Fruit fly (Drosophila melanogaster) whole organism, embryonic: Measurements from ENCODE around the gene CG14229.
A peak's percentile ranks its signal among the peaks of the same experiment; 100 is the strongest.

Experiments
- Blimp-1 ChIP-seq: fragments of 200-800 bp; sonication (Bioruptor generic); optimal IDR thresholded peaks from 3 replicates; lab custom pipeline; 2018; ENCODE audit warnings: missing biosample characterization, missing genetic modification characterization, mild to moderate bottlenecking, moderate library complexity, missing genetic modification reagents
- C15 ChIP-seq: fragments of 200-800 bp; sonication (Bioruptor generic); IDR thresholded peaks from 3 replicates; pipeline ENCODE4 v1.3.6; 2022; ENCODE audit warnings: missing biosample characterization, missing genetic modification characterization
- CG10267 ChIP-seq: fragments of 200-800 bp; sonication (Bioruptor generic); optimal IDR thresholded peaks from 2 replicates; lab custom pipeline; 2018; ENCODE audit warnings: missing biosample characterization, mild to moderate bottlenecking, missing genetic modification characterization, moderate library complexity
- CG10979 ChIP-seq: fragments of 200-800 bp; sonication (Bioruptor generic); optimal IDR thresholded peaks from 2 replicates; lab custom pipeline; 2018; ENCODE audit warnings: missing biosample characterization, mild to moderate bottlenecking, missing genetic modification characterization, moderate library complexity
- CG12155 ChIP-seq: fragments of 200-800 bp; sonication (Bioruptor generic); optimal IDR thresholded peaks from 3 replicates; lab custom pipeline; 2016; ENCODE audit warnings: missing biosample characterization, missing genetic modification characterization
- CG14710 ChIP-seq: fragments of 200-800 bp; sonication (Bioruptor generic); optimal IDR thresholded peaks from 3 replicates; lab custom pipeline; 2019; ENCODE audit warnings: missing biosample characterization, mild to moderate bottlenecking, missing genetic modification characterization, moderate library complexity
- CG1647 ChIP-seq: fragments of 200-800 bp; sonication (Bioruptor generic); optimal IDR thresholded peaks from 3 replicates; lab custom pipeline; 2016; ENCODE audit warnings: missing biosample characterization, missing genetic modification characterization
- CG16813 ChIP-seq: fragments of 200-800 bp; sonication (Bioruptor generic); IDR thresholded peaks from 3 replicates; pipeline ENCODE4 v1.3.6; 2022; ENCODE audit warnings: missing biosample characterization, missing genetic modification characterization; ENCODE audit not compliant: partially characterized antibody
- CG2116 ChIP-seq: fragments of 200-800 bp; sonication (Bioruptor generic); optimal IDR thresholded peaks from 3 replicates; lab custom pipeline; 2018; ENCODE audit warnings: missing biosample characterization, mild to moderate bottlenecking, missing genetic modification characterization
- CG32767 ChIP-seq: fragments of 200-800 bp; sonication (Bioruptor generic); IDR thresholded peaks from 2 replicates; pipeline ENCODE4 v1.3.6; 2022; ENCODE audit warnings: missing biosample characterization, missing genetic modification characterization
- CG4707 ChIP-seq: fragments of 200-800 bp; sonication (Bioruptor generic); optimal IDR thresholded peaks from 2 replicates; lab custom pipeline; 2018; ENCODE audit warnings: missing biosample characterization, mild to moderate bottlenecking, missing genetic modification characterization, moderate library complexity
- CG5245 ChIP-seq: fragments of 200-800 bp; sonication (Bioruptor generic); optimal IDR thresholded peaks from 3 replicates; lab custom pipeline; 2016; ENCODE audit warnings: missing biosample characterization, missing genetic modification characterization
- CG6254 ChIP-seq: fragments of 200-800 bp; sonication (Bioruptor generic); optimal IDR thresholded peaks from 3 replicates; lab custom pipeline; 2017; ENCODE audit warnings: mild to moderate bottlenecking, missing biosample characterization, missing genetic modification reagents, missing genetic modification characterization
- CG6791 ChIP-seq: fragments of 200-800 bp; sonication (Bioruptor generic); IDR thresholded peaks from 3 replicates; pipeline ENCODE4 v1.3.6; 2022; ENCODE audit warnings: missing biosample characterization, missing genetic modification characterization; ENCODE audit not compliant: partially characterized antibody
- CG7963 ChIP-seq: fragments of 200-800 bp; sonication (Bioruptor generic); IDR thresholded peaks from 3 replicates; pipeline ENCODE4 v1.3.6; 2022; ENCODE audit warnings: missing biosample characterization, missing genetic modification characterization; ENCODE audit not compliant: partially characterized antibody
- CG8290 ChIP-seq, 3 experiments: fragments of 200-800 bp; sonication (Bioruptor generic); optimal IDR thresholded peaks; 2 replicates each; lab custom pipeline; 2016 to 2019; ENCODE audit warnings: missing biosample characterization in 3 of 3, missing genetic modification characterization in 3 of 3, mild to moderate bottlenecking in 2 of 3, moderate library complexity in 1 of 3
- CG9797 ChIP-seq: fragments of 200-800 bp; sonication (Bioruptor generic); optimal IDR thresholded peaks from 3 replicates; lab custom pipeline; 2018; ENCODE audit warnings: missing biosample characterization, mild to moderate bottlenecking, missing genetic modification characterization
- Dref ChIP-seq: fragments of 200-800 bp; sonication (Bioruptor generic); IDR thresholded peaks from 2 replicates; pipeline ENCODE4 v1.3.6; 2022; ENCODE audit warnings: missing biosample characterization, missing genetic modification characterization
- E2f2 ChIP-seq: fragments of 200-800 bp; sonication (Bioruptor generic); IDR thresholded peaks from 2 replicates; pipeline ENCODE4 v1.3.6; 2022; ENCODE audit warnings: missing biosample characterization, missing genetic modification characterization
- HLH4C ChIP-seq: fragments of 200-800 bp; sonication (Bioruptor generic); IDR thresholded peaks from 3 replicates; pipeline ENCODE4 v1.3.6; 2022; ENCODE audit warnings: missing biosample characterization, missing genetic modification characterization; ENCODE audit not compliant: partially characterized antibody
- Hr51 ChIP-seq, 2 experiments: fragments of 200-800 bp; sonication (Bioruptor generic); optimal IDR thresholded peaks; 2 replicates in 1 of 2; 3 replicates in 1 of 2; lab custom pipeline; 2016 to 2018; ENCODE audit warnings: missing biosample characterization in 2 of 2, missing genetic modification characterization in 2 of 2, mild to moderate bottlenecking in 1 of 2, moderate library complexity in 1 of 2
- Lhr ChIP-seq: fragments of 200-800 bp; sonication (Bioruptor generic); optimal IDR thresholded peaks from 3 replicates; lab custom pipeline; 2017; ENCODE audit warnings: mild to moderate bottlenecking, missing biosample characterization, missing genetic modification reagents, missing genetic modification characterization
- MESR4 ChIP-seq: fragments of 200-800 bp; sonication (Bioruptor generic); optimal IDR thresholded peaks from 2 replicates; lab custom pipeline; 2018; ENCODE audit warnings: missing biosample characterization, mild to moderate bottlenecking, missing genetic modification characterization, moderate library complexity
- Myb ChIP-seq: fragments of 200-800 bp; sonication (Bioruptor generic); optimal IDR thresholded peaks from 2 replicates; lab custom pipeline; 2016; ENCODE audit warnings: missing biosample characterization, missing genetic modification characterization
- Scr ChIP-seq: fragments of 200-800 bp; sonication (Bioruptor generic); IDR thresholded peaks from 2 replicates; pipeline ENCODE4 v1.3.6; 2022; ENCODE audit warnings: missing biosample characterization, missing genetic modification characterization; ENCODE audit not compliant: partially characterized antibody
- Sry-β ChIP-seq: fragments of 200-800 bp; sonication (Bioruptor generic); optimal IDR thresholded peaks from 2 replicates; lab custom pipeline; 2018; ENCODE audit warnings: missing biosample characterization, mild to moderate bottlenecking, missing genetic modification characterization, moderate library complexity
- Sry-δ ChIP-seq: fragments of 200-800 bp; sonication (Bioruptor generic); optimal IDR thresholded peaks from 2 replicates; lab custom pipeline; 2016; ENCODE audit warnings: missing biosample characterization, missing genetic modification characterization
- TFAM ChIP-seq: fragments of 200-800 bp; sonication (Bioruptor generic); optimal IDR thresholded peaks from 2 replicates; lab custom pipeline; 2017; ENCODE audit warnings: missing biosample characterization, missing genetic modification characterization, inconsistent platforms
- YL-1 ChIP-seq: fragments of 200-800 bp; sonication (Bioruptor generic); optimal IDR thresholded peaks from 3 replicates; lab custom pipeline; 2017; ENCODE audit warnings: missing biosample characterization, mild to moderate bottlenecking, missing genetic modification characterization
- ato ChIP-seq: fragments of 200-800 bp; sonication (Bioruptor generic); IDR thresholded peaks from 2 replicates; pipeline ENCODE4 v1.3.6; 2022; ENCODE audit warnings: missing biosample characterization, missing genetic modification characterization; ENCODE audit not compliant: partially characterized antibody
- cas ChIP-seq: fragments of 200-800 bp; sonication (Bioruptor generic); IDR thresholded peaks from 2 replicates; pipeline ENCODE4 v1.3.6; 2022; ENCODE audit warnings: missing biosample characterization, missing genetic modification characterization
- chinmo ChIP-seq: fragments of 200-800 bp; sonication (Bioruptor generic); IDR thresholded peaks from 4 replicates; pipeline ENCODE4 v1.3.6; 2022; ENCODE audit warnings: missing biosample characterization, missing genetic modification characterization; ENCODE audit not compliant: partially characterized antibody
- crc ChIP-seq: fragments of 200-800 bp; sonication (Bioruptor generic); optimal IDR thresholded peaks from 2 replicates; lab custom pipeline; 2016; ENCODE audit warnings: missing biosample characterization, missing genetic modification characterization
- croc ChIP-seq: fragments of 200-800 bp; sonication (Bioruptor generic); conservative IDR thresholded peaks from 3 replicates; pipeline ENCODE4 v1.3.6; 2022; ENCODE audit warnings: missing biosample characterization, missing genetic modification characterization
- crol ChIP-seq: fragments of 200-800 bp; sonication (Bioruptor generic); IDR thresholded peaks from 2 replicates; pipeline ENCODE4 v1.3.6; 2022; ENCODE audit warnings: missing biosample characterization, missing genetic modification characterization
- gro ChIP-seq: fragments of 200-800 bp; sonication (Bioruptor generic); optimal IDR thresholded peaks from 2 replicates; lab custom pipeline; 2016; ENCODE audit warnings: missing biosample characterization, missing genetic modification characterization
- jigr1 ChIP-seq: fragments of 200-800 bp; sonication (Bioruptor generic); IDR thresholded peaks from 3 replicates; pipeline ENCODE4 v1.3.6; 2022; ENCODE audit warnings: missing biosample characterization, missing genetic modification characterization
- lmd ChIP-seq: fragments of 200-800 bp; sonication (Bioruptor generic); IDR thresholded peaks from 2 replicates; pipeline ENCODE4 v1.3.6; 2022; ENCODE audit warnings: missing biosample characterization, missing genetic modification characterization
- mld ChIP-seq: fragments of 200-800 bp; sonication (Bioruptor generic); IDR thresholded peaks from 3 replicates; pipeline ENCODE4 v1.3.6; 2022; ENCODE audit warnings: missing biosample characterization, missing genetic modification characterization; ENCODE audit not compliant: partially characterized antibody
- nerfin-1 ChIP-seq: fragments of 200-800 bp; sonication (Bioruptor generic); optimal IDR thresholded peaks from 3 replicates; lab custom pipeline; 2019; ENCODE audit warnings: missing biosample characterization, mild to moderate bottlenecking, missing genetic modification characterization, moderate library complexity
- prd ChIP-seq, 3 experiments: fragments of >200 bp in 2 of 3; fragments of 200-800 bp in 1 of 3; sonication (Bioruptor generic) in 1 of 3; optimal IDR thresholded peaks in 2 of 3; IDR thresholded peaks in 1 of 3; 2 replicates in 2 of 3; 3 replicates in 1 of 3; pipeline versions ENCODE4 v1.3.6 to Lab custom; 2017 to 2022; ENCODE audit warnings: missing biosample characterization in 1 of 3, missing genetic modification characterization in 1 of 3
- pzg ChIP-seq: fragments of 200-800 bp; sonication (Bioruptor generic); optimal IDR thresholded peaks from 3 replicates; lab custom pipeline; 2018; ENCODE audit warnings: missing biosample characterization, mild to moderate bottlenecking, missing genetic modification characterization, moderate library complexity
- sr ChIP-seq: fragments of 200-800 bp; sonication (Bioruptor generic); IDR thresholded peaks from 3 replicates; pipeline ENCODE4 v1.3.6; 2022; ENCODE audit warnings: missing biosample characterization, missing genetic modification characterization
- tll ChIP-seq, 2 experiments: fragments of 200-800 bp in 1 of 2; fragments of >200 bp in 1 of 2; sonication (Bioruptor generic) in 1 of 2; optimal IDR thresholded peaks; 2 replicates each; lab custom pipeline; 2017 to 2019; ENCODE audit warnings: missing biosample characterization in 2 of 2, missing genetic modification characterization in 2 of 2, mild to moderate bottlenecking in 1 of 2, moderate library complexity in 1 of 2
- trem ChIP-seq: fragments of 200-800 bp; optimal IDR thresholded peaks from 3 replicates; lab custom pipeline; 2019; ENCODE audit warnings: missing biosample characterization, mild to moderate bottlenecking, missing genetic modification characterization, moderate library complexity

Gene CG14229

dm6 chrX:19730844-19731243, 35.8 kb upstream of the CG14229 start, which contains the start of gene AP-1-2beta (continued):
- TF ChIP-seq trem (tag; lab: Kevin White, UChicago) (peak; percentile 43), Sry-β (GFP tag; lab: Kevin White, UChicago) (no peak), CG2116 (GFP tag; lab: Kevin White, UChicago) (peak; percentile 64), CG16813 (peak; percentile 45; the same call in 2 of the 3 replicates), Myb (GFP tag; lab: Kevin White, UChicago) (peak; percentile 76), prd (optimal IDR thresholded peaks at IDR 0.05; lab: Kevin White, UChicago) (no peak), prd (GFP tag; IDR thresholded peaks at IDR 0.05; lab: Robert Waterston, UW) (no peak), HLH4C (GFP tag; lab: Robert Waterston, UW) (peak; percentile 71), Blimp-1 (no peak), gro (no peak), mld (GFP tag; lab: Robert Waterston, UW) (peak; percentile 54; the same call in 1 of the 3 replicates), Lhr (GFP tag; lab: Kevin White, UChicago) (peak; percentile 11), tll (GFP tag; optimal IDR thresholded peaks at IDR 0.05; lab: Kevin White, UChicago) (no peak), CG7963 (GFP tag; lab: Robert Waterston, UW) (0 out of 3 replicates have a peak, but pooled peaks have one; percentile 30), MESR4 (peak; percentile 89), YL-1 (GFP tag; lab: Kevin White, UChicago) (peak; percentile 70), Sry-δ (GFP tag; lab: Kevin White, UChicago) (peak; percentile 52), CG4707 (GFP tag; lab: Kevin White, UChicago) (no peak), CG9797 (GFP tag; lab: Kevin White, UChicago) (peak; percentile 75), CG10267 (peak; percentile 9), TFAM (GFP tag; lab: Kevin White, UChicago) (no peak), CG1647 (no peak), ato (GFP tag; lab: Robert Waterston, UW) (0 out of 2 replicates have a peak, but pooled peaks have one; percentile 47), CG6254 (no peak), pzg (GFP tag; lab: Kevin White, UChicago) (peak; percentile 55), CG8290 (GFP tag; optimal IDR thresholded peaks at IDR 0.05; lab: Kevin White, UChicago) (peak; percentile 20), CG8290 (tag; optimal IDR thresholded peaks at IDR 0.05; lab: Kevin White, UChicago) (no peak), Scr (GFP tag; lab: Robert Waterston, UW) (peak; percentile 38), Dref (GFP tag; lab: Robert Waterston, UW) (peak; percentile 69), E2f2 (GFP tag; lab: Robert Waterston, UW) (peak; percentile 79), nerfin-1 (tag; lab: Kevin White, UChicago) (peak; percentile 86)

- no peak for TF ChIP-seq jigr1
- TF ChIP-seq C15 (GFP tag; lab: Robert Waterston, UW), result no peak
- TF ChIP-seq cas (GFP tag; lab: Robert Waterston, UW), result no peak
- no peak for TF ChIP-seq chinmo
- no peak for TF ChIP-seq CG10267
- TF ChIP-seq CG32767 (GFP tag; lab: Robert Waterston, UW), result peak; percentile 61; the same call in 1 of the 2 replicates
- no peak for TF ChIP-seq Scr (GFP tag; lab: Robert Waterston, UW)
- TF ChIP-seq lmd (GFP tag; lab: Robert Waterston, UW), result no peak
- TF ChIP-seq CG10979 (tag; lab: Kevin White, UChicago), result no peak
- TF ChIP-seq CG14710 (tag; lab: Kevin White, UChicago), result no peak
- TF ChIP-seq Hr51 (GFP tag; optimal IDR thresholded peaks at IDR 0.05; lab: Kevin White, UChicago), result peak in 1 of 2 experiments; percentile 12
- TF ChIP-seq CG6791 (GFP tag; lab: Robert Waterston, UW), result no peak
- TF ChIP-seq CG12155 (GFP tag; lab: Kevin White, UChicago), result peak; percentile 77
- no peak for TF ChIP-seq croc
- TF ChIP-seq sr (GFP tag; lab: Robert Waterston, UW), result no peak
- TF ChIP-seq crol (GFP tag; lab: Robert Waterston, UW), result peak; percentile 10; the same call in 1 of the 2 replicates
- TF ChIP-seq crc (GFP tag; lab: Kevin White, UChicago), result no peak
- no peak for TF ChIP-seq CG5245 (GFP tag; lab: Kevin White, UChicago)
These were observed 23.2 kb upstream of the CG14229 start, which contains the start of gene CG12531 for dm6 chrX:19717988-19718973. Gene CG12531 (plus strand): TSS chrX:19718923.
